Fruit fly (Drosophila melanogaster) whole organism, embryonic: ENCODE results near the gene CG14383.

ENCODE experiments used
- Atf-2 ChIP-seq: fragments of 200-800 bp; sonication (Bioruptor generic); optimal IDR thresholded peaks from 2 replicates; lab custom pipeline; 2016; ENCODE audit warnings: missing biosample characterization, missing genetic modification characterization
- B-H1 ChIP-seq: fragments of 200-800 bp; sonication (Bioruptor generic); IDR thresholded peaks from 3 replicates; pipeline ENCODE4 v1.3.6; 2022; ENCODE audit warnings: missing biosample characterization, missing genetic modification characterization
- Bgb ChIP-seq: fragments of 200-800 bp; sonication (Bioruptor generic); IDR thresholded peaks from 2 replicates; pipeline ENCODE4 v1.3.6; 2022; ENCODE audit warnings: missing biosample characterization, missing genetic modification characterization; ENCODE audit not compliant: partially characterized antibody
- Bteb2 ChIP-seq: fragments of 200-800 bp; sonication (Bioruptor generic); optimal IDR thresholded peaks from 2 replicates; lab custom pipeline; 2016; ENCODE audit warnings: missing biosample characterization, missing genetic modification characterization
- C15 ChIP-seq: fragments of 200-800 bp; sonication (Bioruptor generic); IDR thresholded peaks from 3 replicates; pipeline ENCODE4 v1.3.6; 2022; ENCODE audit warnings: missing biosample characterization, missing genetic modification characterization
- CG10543 ChIP-seq: fragments of 200-800 bp; sonication (Bioruptor generic); optimal IDR thresholded peaks from 3 replicates; lab custom pipeline; 2017; ENCODE audit warnings: missing biosample characterization, mild to moderate bottlenecking, missing genetic modification characterization, moderate library complexity
- CG10654 ChIP-seq: fragments of 200-800 bp; sonication (Bioruptor generic); optimal IDR thresholded peaks from 2 replicates; lab custom pipeline; 2016; ENCODE audit warnings: missing biosample characterization, missing genetic modification characterization
- CG11695 ChIP-seq: fragments of 200-800 bp; sonication (Bioruptor generic); IDR thresholded peaks from 3 replicates; pipeline ENCODE4 v1.3.6; 2022; ENCODE audit warnings: missing biosample characterization, missing genetic modification characterization
- CG13123 ChIP-seq: fragments of 200-800 bp; sonication (Bioruptor generic); optimal IDR thresholded peaks from 2 replicates; lab custom pipeline; 2016; ENCODE audit warnings: missing biosample characterization, missing genetic modification characterization
- CG15601 ChIP-seq: fragments of 200-800 bp; sonication (Bioruptor generic); optimal IDR thresholded peaks from 3 replicates; lab custom pipeline; 2019; ENCODE audit warnings: missing biosample characterization, mild to moderate bottlenecking, missing genetic modification characterization, moderate library complexity
- CG16779 ChIP-seq: fragments of 200-800 bp; sonication (Bioruptor generic); IDR thresholded peaks from 2 replicates; pipeline ENCODE4 v1.3.6; 2022; ENCODE audit warnings: missing biosample characterization, missing genetic modification characterization
- CG17829 ChIP-seq: fragments of 200-800 bp; optimal IDR thresholded peaks from 2 replicates; lab custom pipeline; 2019; ENCODE audit warnings: missing biosample characterization, mild to moderate bottlenecking, missing genetic modification characterization, moderate library complexity
- CG2116 ChIP-seq: fragments of 200-800 bp; sonication (Bioruptor generic); optimal IDR thresholded peaks from 3 replicates; lab custom pipeline; 2018; ENCODE audit warnings: missing biosample characterization, mild to moderate bottlenecking, missing genetic modification characterization
- CG2678 ChIP-seq: fragments of 200-800 bp; sonication (Bioruptor generic); optimal IDR thresholded peaks from 3 replicates; lab custom pipeline; 2019; ENCODE audit warnings: missing biosample characterization, mild to moderate bottlenecking, missing genetic modification characterization, moderate library complexity
- CG3065 ChIP-seq: fragments of 200-800 bp; sonication (Bioruptor generic); optimal IDR thresholded peaks from 2 replicates; lab custom pipeline; 2016; ENCODE audit warnings: missing biosample characterization, missing genetic modification characterization
- CG31365 ChIP-seq: fragments of 200-800 bp; sonication (Bioruptor generic); optimal IDR thresholded peaks from 2 replicates; lab custom pipeline; 2018; ENCODE audit warnings: missing biosample characterization, mild to moderate bottlenecking, missing genetic modification characterization
- CG34376 ChIP-seq: fragments of 200-800 bp; sonication (Bioruptor generic); optimal IDR thresholded peaks from 2 replicates; lab custom pipeline; 2018; ENCODE audit warnings: missing biosample characterization, mild to moderate bottlenecking, missing genetic modification characterization
- CG4617 ChIP-seq: fragments of 200-800 bp; sonication (Bioruptor generic); optimal IDR thresholded peaks from 3 replicates; lab custom pipeline; 2016; ENCODE audit warnings: missing biosample characterization, missing genetic modification characterization, borderline replicate concordance
- CG8924 ChIP-seq: fragments of 200-800 bp; optimal IDR thresholded peaks from 3 replicates; lab custom pipeline; 2019; ENCODE audit warnings: missing biosample characterization, mild to moderate bottlenecking, missing genetic modification characterization, moderate library complexity
- CG9727 ChIP-seq: fragments of 200-800 bp; sonication (Bioruptor generic); optimal IDR thresholded peaks from 3 replicates; lab custom pipeline; 2017; ENCODE audit warnings: missing biosample characterization, mild to moderate bottlenecking, missing genetic modification characterization
- CTCF ChIP-seq: fragments of 200-800 bp; sonication (Bioruptor generic); optimal IDR thresholded peaks from 2 replicates; lab custom pipeline; 2017; ENCODE audit warnings: missing biosample characterization, mild to moderate bottlenecking, missing genetic modification characterization, moderate library complexity
- CoRest ChIP-seq: fragments of 200-800 bp; sonication (Bioruptor generic); optimal IDR thresholded peaks from 3 replicates; lab custom pipeline; 2018; ENCODE audit warnings: missing biosample characterization, mild to moderate bottlenecking, missing genetic modification characterization, moderate library complexity
- Hey ChIP-seq: fragments of 200-800 bp; sonication (Bioruptor generic); optimal IDR thresholded peaks from 3 replicates; lab custom pipeline; 2018; ENCODE audit warnings: missing biosample characterization, mild to moderate bottlenecking, missing genetic modification characterization
- HmgZ ChIP-seq: fragments of 200-800 bp; sonication (Bioruptor generic); optimal IDR thresholded peaks from 2 replicates; lab custom pipeline; 2018; ENCODE audit warnings: missing biosample characterization, mild to moderate bottlenecking, missing genetic modification characterization
- Hr3 ChIP-seq: fragments of 200-800 bp; sonication (Bioruptor generic); optimal IDR thresholded peaks from 3 replicates; lab custom pipeline; 2016; ENCODE audit warnings: missing biosample characterization, missing genetic modification characterization
- Hr78 ChIP-seq, 2 experiments: fragments of 200-800 bp in 1 of 2; fragments of >200 bp in 1 of 2; sonication (Bioruptor generic) in 1 of 2; optimal IDR thresholded peaks; 2 replicates each; lab custom pipeline; 2017 to 2019; ENCODE audit warnings: missing biosample characterization in 2 of 2, missing genetic modification characterization in 2 of 2, mild to moderate bottlenecking in 1 of 2, moderate library complexity in 1 of 2
- Lim3 ChIP-seq: fragments of 200-800 bp; sonication (Bioruptor generic); IDR thresholded peaks from 2 replicates; pipeline ENCODE4 v1.3.6; 2022; ENCODE audit warnings: missing biosample characterization, missing genetic modification characterization
- Mad ChIP-seq: fragments of 200-800 bp; sonication (Bioruptor generic); optimal IDR thresholded peaks from 2 replicates; lab custom pipeline; 2016; ENCODE audit warnings: missing biosample characterization, missing genetic modification characterization
- Mes4 ChIP-seq: fragments of 200-800 bp; sonication (Bioruptor generic); optimal IDR thresholded peaks from 2 replicates; lab custom pipeline; 2016; ENCODE audit warnings: missing biosample characterization, missing genetic modification characterization
- NfI ChIP-seq: fragments of 200-800 bp; sonication (Bioruptor generic); optimal IDR thresholded peaks from 3 replicates; lab custom pipeline; 2018; ENCODE audit warnings: missing biosample characterization, mild to moderate bottlenecking, missing genetic modification characterization, moderate library complexity
- Ssrp ChIP-seq: fragments of 200-800 bp; sonication (Bioruptor generic); optimal IDR thresholded peaks from 2 replicates; lab custom pipeline; 2018; ENCODE audit warnings: missing biosample characterization, mild to moderate bottlenecking, missing genetic modification characterization, moderate library complexity
- Stat92E ChIP-seq, 3 experiments: fragments of >200 bp in 2 of 3; fragments of 200-800 bp in 1 of 3; sonication (Bioruptor generic) in 1 of 3; optimal IDR thresholded peaks; 2 replicates each; lab custom pipeline; 2017 to 2019; ENCODE audit warnings: missing biosample characterization in 3 of 3, missing genetic modification characterization in 3 of 3, mild to moderate bottlenecking in 1 of 3, moderate library complexity in 1 of 3
- amos ChIP-seq: fragments of 200-800 bp; sonication (Bioruptor generic); IDR thresholded peaks from 2 replicates; pipeline ENCODE4 v1.3.6; 2022; ENCODE audit warnings: missing biosample characterization, missing genetic modification characterization; ENCODE audit not compliant: partially characterized antibody
- ap ChIP-seq: fragments of 200-800 bp; sonication (Bioruptor generic); IDR thresholded peaks from 2 replicates; pipeline ENCODE4 v1.3.6; 2022; ENCODE audit warnings: missing biosample characterization, missing genetic modification characterization
- croc ChIP-seq: fragments of 200-800 bp; sonication (Bioruptor generic); conservative IDR thresholded peaks from 3 replicates; pipeline ENCODE4 v1.3.6; 2022; ENCODE audit warnings: missing biosample characterization, missing genetic modification characterization
- crp ChIP-seq, 2 experiments: fragments of 200-800 bp; sonication (Bioruptor generic); optimal IDR thresholded peaks; 2 replicates in 1 of 2; 3 replicates in 1 of 2; lab custom pipeline; 2017; ENCODE audit warnings: missing biosample characterization in 2 of 2, missing genetic modification characterization in 2 of 2, mild to moderate bottlenecking in 1 of 2, moderate library complexity in 1 of 2
- disco-r ChIP-seq: fragments of 200-800 bp; sonication (Bioruptor generic); optimal IDR thresholded peaks from 2 replicates; lab custom pipeline; 2016; ENCODE audit warnings: missing biosample characterization, missing genetic modification characterization
- dpn ChIP-seq, 2 experiments: fragments of 200-800 bp; sonication (Bioruptor generic); optimal IDR thresholded peaks; 3 replicates each; lab custom pipeline; 2016; ENCODE audit warnings: missing biosample characterization in 2 of 2, missing genetic modification characterization in 2 of 2
- fd64A ChIP-seq: fragments of 200-800 bp; sonication (Bioruptor generic); optimal IDR thresholded peaks from 3 replicates; lab custom pipeline; 2018; ENCODE audit warnings: missing biosample characterization, mild to moderate bottlenecking, missing genetic modification characterization
- hth ChIP-seq: fragments of >200 bp; optimal IDR thresholded peaks from 2 replicates; lab custom pipeline; 2017; ENCODE audit warnings: inconsistent platforms
- jing ChIP-seq: fragments of 200-800 bp; sonication (Bioruptor generic); optimal IDR thresholded peaks from 2 replicates; lab custom pipeline; 2018; ENCODE audit warnings: missing biosample characterization, mild to moderate bottlenecking, missing genetic modification characterization
- jumu ChIP-seq: fragments of 200-800 bp; sonication (Bioruptor generic); optimal IDR thresholded peaks from 3 replicates; lab custom pipeline; 2016; ENCODE audit warnings: missing biosample characterization, missing genetic modification characterization
- luna ChIP-seq: fragments of 200-800 bp; sonication (Bioruptor generic); optimal IDR thresholded peaks from 2 replicates; lab custom pipeline; 2016; ENCODE audit warnings: missing biosample characterization, missing genetic modification characterization
- nau ChIP-seq: fragments of 200-800 bp; sonication (Bioruptor generic); optimal IDR thresholded peaks from 3 replicates; lab custom pipeline; 2017; ENCODE audit warnings: missing biosample characterization, mild to moderate bottlenecking, missing genetic modification characterization, missing genetic modification reagents
- pho ChIP-seq: fragments of 200-800 bp; sonication (Bioruptor generic); optimal IDR thresholded peaks from 2 replicates; lab custom pipeline; 2016; ENCODE audit warnings: missing biosample characterization, missing genetic modification characterization
- pum ChIP-seq: fragments of 200-800 bp; sonication (Bioruptor generic); optimal IDR thresholded peaks from 2 replicates; lab custom pipeline; 2016; ENCODE audit warnings: missing biosample characterization, missing genetic modification characterization
- salm ChIP-seq: fragments of 200-800 bp; sonication (Bioruptor generic); optimal IDR thresholded peaks from 2 replicates; lab custom pipeline; 2018; ENCODE audit warnings: missing biosample characterization, mild to moderate bottlenecking, missing genetic modification characterization
- trh ChIP-seq: fragments of 200-800 bp; sonication (Bioruptor generic); optimal IDR thresholded peaks from 2 replicates; lab custom pipeline; 2016; ENCODE audit warnings: missing biosample characterization, missing genetic modification characterization
- usp ChIP-seq: fragments of >200 bp; optimal IDR thresholded peaks from 2 replicates; lab custom pipeline; 2017; ENCODE audit warnings: missing biosample characterization, missing genetic modification characterization
- vvl ChIP-seq: fragments of 200-800 bp; sonication (Bioruptor generic); IDR thresholded peaks from 2 replicates; pipeline ENCODE4 v1.3.6; 2022; ENCODE audit warnings: missing biosample characterization, missing genetic modification characterization

Gene CG14383

dm6 chr3R:13015811-13016766, 27.8 kb upstream of the CG14383 start (continued):
- TF ChIP-seq CG2678 (tag; lab: Kevin White, UChicago) = peak; percentile 20
- TF ChIP-seq CG31365 (tag; lab: Kevin White, UChicago) = no peak
- peak in 1 of 3 experiments; percentile 38 for TF ChIP-seq Stat92E (GFP tag; optimal IDR thresholded peaks at IDR 0.05; lab: Kevin White, UChicago)
- TF ChIP-seq jing (GFP tag; lab: Kevin White, UChicago) = no peak
- no peak for TF ChIP-seq CTCF
- no peak for TF ChIP-seq CG4617 (GFP tag; lab: Kevin White, UChicago)
- no peak for TF ChIP-seq Mad (GFP tag; lab: Kevin White, UChicago)
- TF ChIP-seq pho = peak; percentile 18
- TF ChIP-seq vvl = no peak
- peak; percentile 18 for TF ChIP-seq CoRest (tag; lab: Kevin White, UChicago)
- TF ChIP-seq dpn (GFP tag; optimal IDR thresholded peaks at IDR 0.05; lab: Kevin White, UChicago) = peak in 1 of 2 experiments; percentile 12
- TF ChIP-seq B-H1 (GFP tag; lab: Robert Waterston, UW) = no peak
- TF ChIP-seq CG15601 (tag; lab: Kevin White, UChicago) = no peak
- TF ChIP-seq Hey = no peak
- no peak for TF ChIP-seq hth (lab: Kevin White, UChicago)
- no peak for TF ChIP-seq fd64A (GFP tag; lab: Kevin White, UChicago)
- TF ChIP-seq NfI (GFP tag; lab: Kevin White, UChicago) = no peak
- no peak for TF ChIP-seq trh (GFP tag; lab: Kevin White, UChicago)
- no peak for TF ChIP-seq Ssrp (tag; lab: Kevin White, UChicago)
- TF ChIP-seq CG16779 (GFP tag; lab: Robert Waterston, UW) = no peak
- TF ChIP-seq disco-r (GFP tag; lab: Kevin White, UChicago) = no peak
- no peak for TF ChIP-seq Bteb2 (GFP tag; lab: Kevin White, UChicago)
- TF ChIP-seq CG13123 (GFP tag; lab: Kevin White, UChicago) = no peak
- TF ChIP-seq usp = no peak
- TF ChIP-seq jumu (GFP tag; lab: Kevin White, UChicago) = no peak
- no peak for TF ChIP-seq CG9727
- no peak for TF ChIP-seq salm (tag; lab: Kevin White, UChicago)
- no peak for TF ChIP-seq crp (GFP tag; optimal IDR thresholded peaks at IDR 0.05; lab: Kevin White, UChicago)
- TF ChIP-seq ap (GFP tag; lab: Robert Waterston, UW) = no peak
- peak; percentile 37 for TF ChIP-seq CG10543 (GFP tag; lab: Kevin White, UChicago)
- no peak for TF ChIP-seq CG11695 (GFP tag; lab: Robert Waterston, UW)
- no peak for TF ChIP-seq CG10654 (GFP tag; lab: Kevin White, UChicago)
- no peak for TF ChIP-seq luna (GFP tag; lab: Kevin White, UChicago)
- no peak for TF ChIP-seq Mes4 (GFP tag; lab: Kevin White, UChicago)
- TF ChIP-seq CG34376 (GFP tag; lab: Kevin White, UChicago) = peak; percentile 34
- no peak for TF ChIP-seq C15
- no peak for TF ChIP-seq pum (GFP tag; lab: Kevin White, UChicago)
- no peak for TF ChIP-seq CG3065 (GFP tag; lab: Kevin White, UChicago)
- no peak for TF ChIP-seq CG8924 (tag; lab: Kevin White, UChicago)
- no peak for TF ChIP-seq CG17829 (tag; lab: Kevin White, UChicago)
- no peak for TF ChIP-seq Atf-2 (GFP tag; lab: Kevin White, UChicago)
- TF ChIP-seq nau = no peak
- no peak for TF ChIP-seq Bgb (GFP tag; lab: Robert Waterston, UW)
- no peak for TF ChIP-seq Hr3 (GFP tag; lab: Kevin White, UChicago)
- no peak for TF ChIP-seq Hr78 (GFP tag; optimal IDR thresholded peaks at IDR 0.05; lab: Kevin White, UChicago)
- TF ChIP-seq amos (GFP tag; lab: Robert Waterston, UW) = no peak
- TF ChIP-seq Lim3 (GFP tag; lab: Robert Waterston, UW) = no peak
- TF ChIP-seq HmgZ (tag; lab: Kevin White, UChicago) = no peak
- no peak for TF ChIP-seq croc (GFP tag; lab: Robert Waterston, UW)
- no peak for TF ChIP-seq CG2116
